Fruit fly (Drosophila melanogaster) whole organism, adult: Measurements from ENCODE around the gene Uros2.

Experiments
- CG12768 ChIP-seq: fragments of 200-800 bp; sonication (Bioruptor generic); optimal IDR thresholded peaks from 2 replicates; lab custom pipeline; 2017; ENCODE audit warnings: missing biosample characterization, missing genetic modification characterization, mild to moderate bottlenecking, moderate library complexity, missing genetic modification reagents
- CG14711 ChIP-seq: fragments of 200-800 bp; sonication (Bioruptor generic); optimal IDR thresholded peaks from 2 replicates; lab custom pipeline; 2018; ENCODE audit warnings: missing biosample characterization, mild to moderate bottlenecking, missing genetic modification characterization, moderate library complexity
- CG33017 ChIP-seq: fragments of 200-800 bp; sonication (Bioruptor generic); optimal IDR thresholded peaks from 2 replicates; lab custom pipeline; 2018; ENCODE audit warnings: missing biosample characterization, mild to moderate bottlenecking, missing genetic modification characterization, moderate library complexity
- CG5204 ChIP-seq: fragments of 200-800 bp; sonication (Bioruptor generic); optimal IDR thresholded peaks from 2 replicates; lab custom pipeline; 2016; ENCODE audit warnings: missing biosample characterization, missing genetic modification characterization
- CG7101 ChIP-seq: fragments of 200-800 bp; sonication (Bioruptor generic); optimal IDR thresholded peaks from 2 replicates; lab custom pipeline; 2018; ENCODE audit warnings: missing biosample characterization, mild to moderate bottlenecking, missing genetic modification characterization, moderate library complexity
- bab1 ChIP-seq: fragments of 200-800 bp; sonication (Bioruptor generic); optimal IDR thresholded peaks from 3 replicates; lab custom pipeline; 2019; ENCODE audit warnings: missing biosample characterization, mild to moderate bottlenecking, missing genetic modification characterization, moderate library complexity
- cic ChIP-seq: fragments of 200-800 bp; sonication (Bioruptor generic); optimal IDR thresholded peaks from 2 replicates; lab custom pipeline; 2017; ENCODE audit warnings: missing biosample characterization, mild to moderate bottlenecking, missing genetic modification characterization, moderate library complexity
- cnc ChIP-seq, 2 experiments: fragments of >200 bp; optimal IDR thresholded peaks; 2 replicates each; lab custom pipeline; 2017
- kay ChIP-seq: fragments of 200-800 bp; sonication (Bioruptor generic); peaks from one replicate; lab custom pipeline; 2016; ENCODE audit warnings: missing biosample characterization, missing genetic modification characterization, borderline replicate concordance
- ovo ChIP-seq: fragments of 200-800 bp; sonication (Bioruptor generic); optimal IDR thresholded peaks from 2 replicates; lab custom pipeline; 2016; ENCODE audit warnings: missing biosample characterization, missing genetic modification characterization
- tj ChIP-seq: fragments of 200-800 bp; sonication (Bioruptor generic); optimal IDR thresholded peaks from 3 replicates; lab custom pipeline; 2017; ENCODE audit warnings: missing biosample characterization, mild to moderate bottlenecking, missing genetic modification characterization, moderate library complexity
- toe ChIP-seq: fragments of 200-800 bp; sonication (Bioruptor generic); optimal IDR thresholded peaks from 2 replicates; lab custom pipeline; 2016; ENCODE audit warnings: missing biosample characterization, missing genetic modification characterization

dm6 chr3R:15794258-15794727, 6.0 kb downstream of the Uros2 start:
- TF ChIP-seq CG7101 (tag; lab: Kevin White, UChicago), result peak; percentile 7
- TF ChIP-seq bab1 (GFP tag; lab: Kevin White, UChicago), result peak; percentile 29
- TF ChIP-seq tj (GFP tag; lab: Kevin White, UChicago), result peak; percentile 33
- TF ChIP-seq CG14711, result no peak
- TF ChIP-seq cnc (optimal IDR thresholded peaks at IDR 0.05; lab: Kevin White, UChicago), result peak in 1 of 2 experiments; percentile 11
- no peak for TF ChIP-seq CG5204
- no peak for TF ChIP-seq toe (GFP tag; lab: Kevin White, UChicago)
- TF ChIP-seq cic (GFP tag; lab: Kevin White, UChicago), result peak; percentile 2
- peak; percentile 88 for TF ChIP-seq kay
- peak; percentile 65 for TF ChIP-seq ovo (GFP tag; lab: Kevin White, UChicago)
- TF ChIP-seq CG33017, result no peak
- no peak for TF ChIP-seq CG12768
